Worm (Caenorhabditis elegans): ENCODE data around the gene pde-2.

DNA sequence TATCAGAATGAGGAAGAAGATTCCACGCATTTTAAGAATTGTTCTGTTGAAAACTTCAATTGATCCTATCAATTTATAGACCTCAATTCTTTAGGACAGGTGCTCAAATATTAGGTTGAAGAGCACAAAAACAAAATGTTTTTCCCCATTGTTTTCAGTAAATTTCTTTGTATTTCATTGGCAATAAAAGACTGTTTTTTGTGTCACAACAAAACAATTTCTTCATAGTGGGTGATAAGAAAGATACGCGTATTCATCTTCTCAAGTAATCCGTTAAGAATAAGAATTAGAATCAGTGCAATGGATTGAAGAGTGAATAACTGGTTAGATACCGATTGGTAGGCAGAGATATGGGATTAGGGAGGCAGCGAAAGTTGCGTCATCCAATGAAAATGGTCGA lies 21.0 kb downstream of the pde-2 start, which contains the start of gene ZK643.6:
- TF ChIP-seq pha-4 (tag; optimal IDR thresholded peaks at IDR 0.05) (no peak), pqm-1 (tag; optimal IDR thresholded peaks at IDR 0.05) (no peak), unc-55 (GFP tag; optimal IDR thresholded peaks at IDR 0.05) (no peak), elt-2 (tag; optimal IDR thresholded peaks at IDR 0.05) (no peak), hlh-30 (tag; optimal IDR thresholded peaks at IDR 0.05; ENCODE audit: insufficient read depth) (no peak), mec-3 (tag; optimal IDR thresholded peaks at IDR 0.05; ENCODE audit: borderline replicate concordance) (no peak), nhr-232 (tag; optimal IDR thresholded peaks at IDR 0.05) (no peak), unc-3 (GFP tag; conservative IDR thresholded peaks at IDR 0.05) (no peak), unc-3 (tag; optimal IDR thresholded peaks at IDR 0.05) (no peak)
